Worm (Caenorhabditis elegans) whole organism, L4 larva: ENCODE results near the gene F14B8.5.

ENCODE experiments used
- D1046.2 ChIP-seq: fragments of 200-800 bp; sonication (Bioruptor generic); IDR thresholded peaks from 2 replicates; pipeline ENCODE4 v1.3.6; 2022; ENCODE audit warnings: missing genetic modification characterization, missing compliant biosample characterization
- F37D6.2 ChIP-seq: sonication (generic microtip); optimal IDR thresholded peaks from 2 replicates; lab custom pipeline; 2016; ENCODE audit warnings: mild to moderate bottlenecking, missing genetic modification characterization, missing compliant biosample characterization
- F44E2.7 ChIP-seq: fragments of 200-800 bp; sonication (Bioruptor generic); IDR thresholded peaks from 2 replicates; pipeline ENCODE4 v2.1.2; 2022; ENCODE audit warnings: missing genetic modification characterization, missing compliant biosample characterization
- R02D3.7 ChIP-seq: fragments of 150-350 bp; sonication (generic microtip); optimal IDR thresholded peaks from 3 replicates; lab custom pipeline; 2014; ENCODE audit warnings: missing biosample characterization, missing genetic modification characterization
- Y105C5A.15 ChIP-seq: fragments of 200-800 bp; sonication (Bioruptor generic); IDR thresholded peaks from 2 replicates; pipeline ENCODE4 v1.3.6; 2022; ENCODE audit warnings: missing genetic modification characterization, missing compliant biosample characterization
- Y75B8A.6 ChIP-seq: fragments of 200-800 bp; sonication (Bioruptor generic); IDR thresholded peaks from 2 replicates; pipeline ENCODE4 v1.3.6; 2022; ENCODE audit warnings: missing genetic modification reagents, missing genetic modification characterization, missing compliant biosample characterization
- ZK546.5 ChIP-seq, 2 experiments: sonication (generic microtip); optimal IDR thresholded peaks; 2 replicates each; lab custom pipeline; 2017; ENCODE audit warnings: missing biosample characterization in 2 of 2, missing genetic modification characterization in 2 of 2
- aha-1 ChIP-seq: fragments of 150-350 bp; peaks from one replicate; lab custom pipeline; 2014; ENCODE audit warnings: missing biosample characterization, missing genetic modification characterization
- aly-2 ChIP-seq: sonication (generic microtip); optimal IDR thresholded peaks from 2 replicates; lab custom pipeline; 2018; ENCODE audit warnings: missing biosample characterization, missing genetic modification characterization
- ama-1 ChIP-seq: fragments of 150-350 bp; optimal IDR thresholded peaks from 2 replicates; lab custom pipeline; 2014; ENCODE audit warnings: inconsistent platforms, mixed read lengths
- ceh-32 ChIP-seq: sonication (generic microtip); optimal IDR thresholded peaks from 2 replicates; lab custom pipeline; 2016; ENCODE audit warnings: mild to moderate bottlenecking, missing genetic modification characterization, missing compliant biosample characterization; ENCODE audit not compliant: poor library complexity
- ces-1 ChIP-seq: fragments of 150-350 bp; sonication (generic microtip); optimal IDR thresholded peaks from 4 replicates; lab custom pipeline; 2014; ENCODE audit warnings: missing biosample characterization, missing genetic modification reagents, missing genetic modification characterization
- daf-16 ChIP-seq, 3 experiments: sonication (generic microtip); optimal IDR thresholded peaks; 2 replicates each; lab custom pipeline; 2016 to 2017; ENCODE audit warnings: missing genetic modification characterization in 3 of 3, missing genetic modification reagents in 3 of 3, mild to moderate bottlenecking in 2 of 3, missing compliant biosample characterization in 2 of 3, missing biosample characterization in 1 of 3, moderate library complexity in 1 of 3
- duxl-1 ChIP-seq: sonication (generic microtip); optimal IDR thresholded peaks from 2 replicates; lab custom pipeline; 2016; ENCODE audit warnings: mild to moderate bottlenecking, missing genetic modification characterization, moderate library complexity, missing compliant biosample characterization; ENCODE audit not compliant: poor library complexity
- dve-1 ChIP-seq: sonication (generic microtip); optimal IDR thresholded peaks from 2 replicates; lab custom pipeline; 2017; ENCODE audit warnings: antibody characterized with exemption, mild to moderate bottlenecking, missing genetic modification characterization, missing compliant biosample characterization; ENCODE audit not compliant: insufficient read depth
- egl-27 ChIP-seq: sonication (generic microtip); optimal IDR thresholded peaks from 3 replicates; lab custom pipeline; 2017; ENCODE audit warnings: missing biosample characterization, missing genetic modification reagents, missing genetic modification characterization
- egl-43 ChIP-seq: fragments of 200-800 bp; sonication (Bioruptor generic); IDR thresholded peaks from 2 replicates; pipeline ENCODE4 v1.3.6; 2022; ENCODE audit warnings: missing genetic modification reagents, missing genetic modification characterization, missing compliant biosample characterization
- fos-1 ChIP-seq: fragments of 150-350 bp; optimal IDR thresholded peaks from 2 replicates; lab custom pipeline; 2014; ENCODE audit warnings: missing biosample characterization, missing genetic modification characterization
- gei-8 ChIP-seq: fragments of 200-800 bp; sonication (Bioruptor generic); optimal IDR thresholded peaks from 2 replicates; lab custom pipeline; 2018; ENCODE audit warnings: mild to moderate bottlenecking, missing genetic modification characterization, missing compliant biosample characterization
- hif-1 ChIP-seq, 2 experiments: sonication (generic microtip); optimal IDR thresholded peaks; 2 replicates each; lab custom pipeline; 2016 to 2017; ENCODE audit warnings: missing compliant biosample characterization in 2 of 2, missing genetic modification characterization in 2 of 2, missing genetic modification reagents in 2 of 2, missing genotype in 2 of 2, mild to moderate bottlenecking in 1 of 2
- hlh-11 ChIP-seq: fragments of 200-800 bp; sonication (Bioruptor generic); optimal IDR thresholded peaks from 2 replicates; lab custom pipeline; 2018; ENCODE audit warnings: mild to moderate bottlenecking, missing genetic modification characterization, missing compliant biosample characterization
- lin-1 ChIP-seq: fragments of 200-800 bp; sonication (Bioruptor generic); IDR thresholded peaks from 2 replicates; pipeline ENCODE4 v1.3.6; 2022; ENCODE audit warnings: missing genetic modification reagents, missing genetic modification characterization, missing compliant biosample characterization
- lin-15B ChIP-seq: fragments of 150-350 bp; sonication (generic microtip); optimal IDR thresholded peaks from 3 replicates; lab custom pipeline; 2014; ENCODE audit warnings: missing biosample characterization, missing genetic modification characterization
- lin-38 ChIP-seq: fragments of 200-800 bp; sonication (Bioruptor generic); IDR thresholded peaks from 2 replicates; pipeline ENCODE4 v1.3.6; 2022; ENCODE audit warnings: missing genetic modification reagents, missing genetic modification characterization, missing compliant biosample characterization
- lin-39 ChIP-seq: fragments of 150-350 bp; optimal IDR thresholded peaks from 2 replicates; lab custom pipeline; 2014; ENCODE audit warnings: missing biosample characterization, missing genetic modification reagents, missing genetic modification characterization
- lir-3 ChIP-seq: sonication (generic microtip); optimal IDR thresholded peaks from 2 replicates; lab custom pipeline; 2016; ENCODE audit warnings: mild to moderate bottlenecking, missing genetic modification characterization, missing compliant biosample characterization
- mdt-29 ChIP-seq: fragments of 200-800 bp; sonication (Bioruptor generic); IDR thresholded peaks from 2 replicates; pipeline ENCODE4 v1.3.6; 2022; ENCODE audit warnings: missing genetic modification reagents, missing genetic modification characterization, missing compliant biosample characterization
- mep-1 ChIP-seq: fragments of 150-350 bp; sonication (generic microtip); optimal IDR thresholded peaks from 3 replicates; lab custom pipeline; 2014; ENCODE audit warnings: missing biosample characterization, missing genetic modification characterization
- mxl-2 ChIP-seq: fragments of 200-800 bp; sonication (Bioruptor generic); conservative IDR thresholded peaks from 2 replicates; pipeline ENCODE4 v1.3.6; 2022; ENCODE audit warnings: missing genetic modification reagents, missing genetic modification characterization, missing compliant biosample characterization
- mxl-3 ChIP-seq: fragments of 200-800 bp; sonication (Bioruptor generic); optimal IDR thresholded peaks from 2 replicates; lab custom pipeline; 2018; ENCODE audit warnings: mild to moderate bottlenecking, missing genetic modification characterization, missing compliant biosample characterization
- nhr-11 ChIP-seq: fragments of 150-350 bp; optimal IDR thresholded peaks from 2 replicates; lab custom pipeline; 2014; ENCODE audit warnings: missing biosample characterization, missing genetic modification characterization
- nhr-28 ChIP-seq: fragments of 150-350 bp; optimal IDR thresholded peaks from 2 replicates; lab custom pipeline; 2014; ENCODE audit warnings: missing biosample characterization, missing genetic modification characterization
- nhr-41 ChIP-seq: fragments of 200-800 bp; sonication (Bioruptor generic); IDR thresholded peaks from 2 replicates; pipeline ENCODE4 v1.3.6; 2022; ENCODE audit warnings: missing genetic modification reagents, missing genetic modification characterization, missing compliant biosample characterization
- nhr-76 ChIP-seq: fragments of 150-350 bp; optimal IDR thresholded peaks from 2 replicates; lab custom pipeline; 2014; ENCODE audit warnings: missing biosample characterization, missing genetic modification characterization
- pqm-1 ChIP-seq: sonication (generic microtip); optimal IDR thresholded peaks from 2 replicates; lab custom pipeline; 2017; ENCODE audit warnings: missing biosample characterization, missing genetic modification characterization
- set-16 ChIP-seq: fragments of 200-800 bp; sonication (Bioruptor generic); IDR thresholded peaks from 2 replicates; pipeline ENCODE4 v1.3.6; 2022; ENCODE audit warnings: missing genetic modification reagents, missing genetic modification characterization, missing compliant biosample characterization
- skn-1 ChIP-seq: fragments of 150-350 bp; optimal IDR thresholded peaks from 2 replicates; lab custom pipeline; 2014; ENCODE audit warnings: missing biosample characterization, missing genetic modification characterization
- snpc-1.2 ChIP-seq: fragments of 200-800 bp; sonication (Bioruptor generic); IDR thresholded peaks from 2 replicates; pipeline ENCODE4 v1.3.6; 2022; ENCODE audit warnings: missing genetic modification reagents, missing genetic modification characterization, missing compliant biosample characterization
- vab-7 ChIP-seq: fragments of 200-800 bp; sonication (Bioruptor generic); IDR thresholded peaks from 2 replicates; pipeline ENCODE4 v1.3.6; 2022; ENCODE audit warnings: missing genetic modification reagents, missing genetic modification characterization, missing compliant biosample characterization
- zfp-2 ChIP-seq: sonication (generic microtip); optimal IDR thresholded peaks from 2 replicates; lab custom pipeline; 2016; ENCODE audit warnings: mild to moderate bottlenecking, missing genetic modification characterization, missing compliant biosample characterization
- zfp-3 ChIP-seq: fragments of 200-800 bp; sonication (Bioruptor generic); conservative IDR thresholded peaks from 2 replicates; pipeline ENCODE4 v1.3.6; 2022; ENCODE audit warnings: missing genetic modification reagents, missing genetic modification characterization, missing compliant biosample characterization
- zip-2 ChIP-seq: fragments of 150-350 bp; optimal IDR thresholded peaks from 2 replicates; lab custom pipeline; 2014; ENCODE audit warnings: missing biosample characterization, missing genetic modification characterization
- ztf-11 ChIP-seq: fragments of 150-350 bp; optimal IDR thresholded peaks from 2 replicates; lab custom pipeline; 2014; ENCODE audit warnings: missing biosample characterization, missing genetic modification characterization
- ztf-7 ChIP-seq: fragments of 150-350 bp; optimal IDR thresholded peaks from 2 replicates; lab custom pipeline; 2014; ENCODE audit warnings: missing biosample characterization, missing genetic modification characterization

The F14B8.5 gene

DNA sequence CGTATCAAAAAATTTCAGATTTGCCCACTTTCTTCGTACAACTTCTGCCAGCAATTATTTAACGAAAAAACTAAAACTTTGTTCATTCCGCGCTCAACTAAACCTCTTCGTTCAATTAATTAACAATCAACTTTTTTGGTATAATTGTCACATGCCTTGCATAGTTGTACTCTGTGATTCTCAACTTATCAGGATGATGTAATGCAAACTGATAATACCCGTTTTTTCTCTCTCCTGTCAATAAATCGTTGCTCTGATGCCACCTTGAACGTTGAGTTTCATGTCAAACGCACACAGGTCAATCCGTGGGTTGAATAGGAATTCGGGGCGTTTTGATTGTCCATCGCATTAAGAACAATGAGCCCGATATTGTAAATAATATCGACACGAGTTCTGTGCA is 22.9 kb downstream of the F14B8.5 start (continued):
- TF ChIP-seq mxl-3 (GFP tag; lab: Kevin White, UChicago) (no peak), fos-1 (tag; lab: Kevin White, UChicago) (no peak), lin-39 (no peak), hlh-11 (tag; lab: Kevin White, UChicago) (peak; percentile 76), egl-27 (tag; lab: Kevin White, UChicago) (no peak), ces-1 (no peak), ztf-7 (tag; lab: Kevin White, UChicago) (peak; percentile 61), zfp-3 (GFP tag; lab: Robert Waterston, UW) (no peak), ztf-11 (tag; lab: Kevin White, UChicago) (no peak), Y75B8A.6 (no peak), zfp-2 (tag; lab: Kevin White, UChicago) (no peak)

DNA sequence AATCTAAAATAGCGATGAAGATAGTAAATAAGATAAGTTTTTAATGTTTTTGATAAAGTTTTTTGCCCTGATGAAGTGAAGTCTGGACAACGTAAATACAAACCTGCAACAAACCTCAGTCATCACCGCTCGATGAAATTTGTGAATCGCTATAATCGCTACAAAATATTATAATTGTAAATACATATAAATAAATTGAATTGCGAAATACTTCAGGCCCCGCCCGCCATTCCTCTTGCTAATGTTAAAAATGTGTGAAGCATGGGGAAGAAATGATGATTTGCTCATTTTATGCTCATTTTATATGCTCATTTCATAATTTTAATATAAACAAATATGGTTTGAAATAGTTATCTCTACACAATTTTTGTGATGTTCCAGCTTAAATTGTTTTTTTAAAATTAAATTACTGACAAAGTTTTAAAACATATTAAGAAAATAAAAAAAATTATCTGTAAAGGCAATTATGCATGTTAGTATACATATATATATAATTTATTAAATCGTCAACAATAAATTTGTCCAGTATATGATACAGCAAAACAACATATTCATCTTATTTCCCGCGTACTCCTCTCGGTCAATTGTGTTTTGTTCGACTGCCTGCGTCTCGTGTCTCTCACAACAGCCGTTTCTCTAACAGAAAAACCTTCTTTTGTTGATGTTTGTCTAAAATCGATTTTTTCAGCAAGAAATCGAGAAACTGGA is 24.3 kb downstream of the F14B8.5 start, which contains the start of gene sid-5:
sid-5 (plus strand) TSS at position 658 of the 708 bp plus-strand sequence.
- TF ChIP-seq lin-15B = no peak
- peak; percentile 40 for TF ChIP-seq dve-1 (tag; lab: Kevin White, UChicago)
- peak in 1 of 2 experiments; percentile 50 for TF ChIP-seq daf-16 (GFP tag; optimal IDR thresholded peaks at IDR 0.05; lab: Kevin White, UChicago)
- TF ChIP-seq daf-16 (tag; optimal IDR thresholded peaks at IDR 0.05; lab: Kevin White, UChicago) = peak; percentile 47

DNA sequence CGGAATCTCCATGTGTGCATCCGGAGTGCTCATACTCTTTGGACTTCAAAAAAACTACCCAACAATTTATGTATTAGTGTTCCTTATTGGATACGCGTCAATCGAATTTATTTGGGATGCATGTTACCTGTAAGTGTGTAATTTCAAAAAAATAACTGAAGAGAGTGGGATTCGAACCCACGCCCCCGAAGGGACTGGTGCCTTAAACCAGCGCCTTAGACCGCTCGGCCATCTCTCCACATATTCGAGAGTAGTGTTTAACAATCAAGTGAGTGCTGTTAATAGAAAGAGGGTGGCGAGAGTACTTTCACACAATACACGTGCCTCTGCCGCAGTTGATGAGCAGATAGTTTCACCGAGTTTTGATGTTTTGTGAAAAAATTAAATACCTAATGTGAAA is 25.5 kb downstream of the F14B8.5 start:
- TF ChIP-seq duxl-1 (tag; lab: Kevin White, UChicago) (peak; percentile 80), ztf-11 (tag; lab: Kevin White, UChicago) (no peak), nhr-76 (tag; lab: Kevin White, UChicago) (no peak), mxl-2 (GFP tag; lab: Robert Waterston, UW) (0 out of 2 replicates have a peak, but pooled peaks have one; percentile 33), R02D3.7 (tag; lab: Kevin White, UChicago) (no peak), lin-38 (GFP tag; lab: Robert Waterston, UW) (no peak; the same call in 1 of the 2 replicates), ces-1 (no peak), vab-7 (peak; percentile 79), D1046.2 (GFP tag; lab: Robert Waterston, UW) (peak; percentile 58; the same call in 1 of the 2 replicates), skn-1 (tag; lab: Kevin White, UChicago) (no peak), zfp-3 (GFP tag; lab: Robert Waterston, UW) (no peak), zip-2 (tag; lab: Kevin White, UChicago) (peak; percentile 27), ZK546.5 (tag; optimal IDR thresholded peaks at IDR 0.05; lab: Kevin White, UChicago) (no peak), Y105C5A.15 (GFP tag; lab: Robert Waterston, UW) (0 out of 2 replicates have a peak, but pooled peaks have one; percentile 80), hif-1 (tag; optimal IDR thresholded peaks at IDR 0.05; lab: Kevin White, UChicago) (peak in 1 of 2 experiments; percentile 36), set-16 (no peak), lin-1 (GFP tag; lab: Robert Waterston, UW) (peak; percentile 66; the same call in 1 of the 2 replicates), F37D6.2 (tag; lab: Kevin White, UChicago) (no peak), mdt-29 (GFP tag; lab: Robert Waterston, UW) (peak; percentile 62; the same call in 1 of the 2 replicates), gei-8 (peak; percentile 63), nhr-11 (tag; lab: Kevin White, UChicago) (peak; percentile 15), F44E2.7 (GFP tag; lab: Robert Waterston, UW) (no peak), nhr-28 (tag; lab: Kevin White, UChicago) (peak; percentile 56), snpc-1.2 (GFP tag; lab: Robert Waterston, UW) (peak; percentile 83), mep-1 (tag; lab: Kevin White, UChicago) (peak; percentile 69), ama-1 (lab: Kevin White, UChicago) (no peak), pqm-1 (no peak), dve-1 (tag; lab: Kevin White, UChicago) (peak; percentile 63), ceh-32 (tag; lab: Kevin White, UChicago) (no peak), egl-43 (no peak; the same call in 1 of the 2 replicates), Y75B8A.6 (0 out of 2 replicates have a peak, but pooled peaks have one; percentile 62), aly-2 (tag; lab: Kevin White, UChicago) (no peak), lin-15B (no peak), aha-1 (tag; lab: Kevin White, UChicago) (peak; percentile 61), nhr-41 (GFP tag; lab: Robert Waterston, UW) (0 out of 2 replicates have a peak, but pooled peaks have one; percentile 17), daf-16 (GFP tag; optimal IDR thresholded peaks at IDR 0.05; lab: Kevin White, UChicago) (peak; percentile 49 to 79), daf-16 (tag; optimal IDR thresholded peaks at IDR 0.05; lab: Kevin White, UChicago) (peak; percentile 63), lir-3 (tag; lab: Kevin White, UChicago) (peak; percentile 60)
